Fruit fly (Drosophila melanogaster) whole organism, embryonic: ENCODE measurements around the gene dgt2.
A peak's percentile ranks its signal among the peaks of the same experiment; 100 is the strongest.

Experiments used
- B-H2 ChIP-seq: fragments of 200-800 bp; sonication (Bioruptor generic); optimal IDR thresholded peaks from 2 replicates; lab custom pipeline; 2018; ENCODE audit warnings: missing biosample characterization, mild to moderate bottlenecking, missing genetic modification characterization
- Blimp-1 ChIP-seq: fragments of 200-800 bp; sonication (Bioruptor generic); optimal IDR thresholded peaks from 3 replicates; lab custom pipeline; 2018; ENCODE audit warnings: missing biosample characterization, missing genetic modification characterization, mild to moderate bottlenecking, moderate library complexity, missing genetic modification reagents
- CG10274 ChIP-seq: fragments of 200-800 bp; sonication (Bioruptor generic); optimal IDR thresholded peaks from 3 replicates; lab custom pipeline; 2017; ENCODE audit warnings: missing biosample characterization, mild to moderate bottlenecking, missing genetic modification characterization
- CG10462 ChIP-seq: fragments of 200-800 bp; sonication (Bioruptor generic); optimal IDR thresholded peaks from 2 replicates; lab custom pipeline; 2016; ENCODE audit warnings: missing biosample characterization, missing genetic modification characterization
- CG11247 ChIP-seq: fragments of 200-800 bp; sonication (Bioruptor generic); IDR thresholded peaks from 2 replicates; pipeline ENCODE4 v1.3.6; 2022; ENCODE audit warnings: missing biosample characterization, missing genetic modification characterization
- CG12071 ChIP-seq: fragments of 200-800 bp; sonication (Bioruptor generic); optimal IDR thresholded peaks from 3 replicates; lab custom pipeline; 2018; ENCODE audit warnings: missing biosample characterization, mild to moderate bottlenecking, missing genetic modification characterization
- CG14667 ChIP-seq: fragments of 200-800 bp; sonication (Bioruptor generic); IDR thresholded peaks from 2 replicates; pipeline ENCODE4 v1.3.6; 2022; ENCODE audit warnings: missing biosample characterization, missing genetic modification characterization
- CG16815 ChIP-seq: fragments of 200-800 bp; sonication (Bioruptor generic); optimal IDR thresholded peaks from 3 replicates; lab custom pipeline; 2017; ENCODE audit warnings: missing biosample characterization, mild to moderate bottlenecking, missing genetic modification characterization
- CG17186 ChIP-seq: fragments of 200-800 bp; sonication (Bioruptor generic); optimal IDR thresholded peaks from 3 replicates; lab custom pipeline; 2017; ENCODE audit warnings: missing biosample characterization, missing genetic modification reagents, missing genetic modification characterization
- CG17829 ChIP-seq: fragments of 200-800 bp; optimal IDR thresholded peaks from 2 replicates; lab custom pipeline; 2019; ENCODE audit warnings: missing biosample characterization, mild to moderate bottlenecking, missing genetic modification characterization, moderate library complexity
- CG1792 ChIP-seq: fragments of 200-800 bp; sonication (Bioruptor generic); optimal IDR thresholded peaks from 2 replicates; lab custom pipeline; 2016; ENCODE audit warnings: missing biosample characterization, missing genetic modification characterization
- CG1832 ChIP-seq: fragments of 200-800 bp; sonication (Bioruptor generic); optimal IDR thresholded peaks from 2 replicates; lab custom pipeline; 2017; ENCODE audit warnings: missing biosample characterization, mild to moderate bottlenecking, missing genetic modification characterization, inconsistent platforms
- CG31441 ChIP-seq: fragments of 200-800 bp; sonication (Bioruptor generic); IDR thresholded peaks from 2 replicates; pipeline ENCODE4 v1.3.6; 2022; ENCODE audit warnings: missing biosample characterization, missing genetic modification characterization
- CG34422 ChIP-seq: fragments of 200-800 bp; sonication (Bioruptor generic); IDR thresholded peaks from 3 replicates; pipeline ENCODE4 v1.3.6; 2022; ENCODE audit warnings: missing biosample characterization, missing genetic modification characterization
- CG3838 ChIP-seq: fragments of 200-800 bp; sonication (Bioruptor generic); optimal IDR thresholded peaks from 3 replicates; lab custom pipeline; 2016; ENCODE audit warnings: missing biosample characterization, missing genetic modification characterization
- CG4730 ChIP-seq: fragments of 200-800 bp; sonication (Bioruptor generic); IDR thresholded peaks from 2 replicates; pipeline ENCODE4 v1.3.6; 2022; ENCODE audit warnings: missing biosample characterization, missing genetic modification characterization
- CG7357 ChIP-seq: fragments of 200-800 bp; sonication (Bioruptor generic); IDR thresholded peaks from 3 replicates; pipeline ENCODE4 v1.3.6; 2022; ENCODE audit warnings: missing biosample characterization, missing genetic modification characterization
- CG7987 ChIP-seq: fragments of 200-800 bp; sonication (Bioruptor generic); optimal IDR thresholded peaks from 2 replicates; lab custom pipeline; 2018; ENCODE audit warnings: missing biosample characterization, mild to moderate bottlenecking, missing genetic modification characterization, moderate library complexity
- CG8359 ChIP-seq: fragments of 200-800 bp; sonication (Bioruptor generic); optimal IDR thresholded peaks from 2 replicates; lab custom pipeline; 2017; ENCODE audit warnings: missing biosample characterization, mild to moderate bottlenecking, missing genetic modification characterization, borderline replicate concordance
- CG8765 ChIP-seq: fragments of 200-800 bp; sonication (Bioruptor generic); IDR thresholded peaks from 2 replicates; pipeline ENCODE4 v1.3.6; 2022; ENCODE audit warnings: missing biosample characterization, missing genetic modification characterization
- CG8944 ChIP-seq: fragments of 200-800 bp; sonication (Bioruptor generic); optimal IDR thresholded peaks from 3 replicates; lab custom pipeline; 2016; ENCODE audit warnings: missing biosample characterization, missing genetic modification characterization
- CG9932 ChIP-seq: fragments of 200-800 bp; sonication (Bioruptor generic); IDR thresholded peaks from 2 replicates; pipeline ENCODE4 v1.3.6; 2022; ENCODE audit warnings: missing biosample characterization, missing genetic modification characterization
- Chrac-16 ChIP-seq: fragments of 200-800 bp; sonication (Bioruptor generic); optimal IDR thresholded peaks from 3 replicates; lab custom pipeline; 2016; ENCODE audit warnings: missing biosample characterization, missing genetic modification characterization
- Dll ChIP-seq: fragments of 200-800 bp; sonication (Bioruptor generic); IDR thresholded peaks from 4 replicates; pipeline ENCODE4 v1.3.6; 2022; ENCODE audit warnings: missing biosample characterization, missing genetic modification characterization; ENCODE audit not compliant: partially characterized antibody
- Hmx ChIP-seq: fragments of 200-800 bp; sonication (Bioruptor generic); optimal IDR thresholded peaks from 2 replicates; lab custom pipeline; 2016; ENCODE audit warnings: missing biosample characterization, missing genetic modification characterization
- Mad ChIP-seq: fragments of 200-800 bp; sonication (Bioruptor generic); optimal IDR thresholded peaks from 2 replicates; lab custom pipeline; 2016; ENCODE audit warnings: missing biosample characterization, missing genetic modification characterization
- Max ChIP-seq: fragments of 200-800 bp; sonication (Bioruptor generic); optimal IDR thresholded peaks from 2 replicates; lab custom pipeline; 2016; ENCODE audit warnings: missing biosample characterization, mild to moderate bottlenecking, missing genetic modification characterization
- NFAT ChIP-seq: fragments of 200-800 bp; sonication (Bioruptor generic); IDR thresholded peaks from 2 replicates; pipeline ENCODE4 v1.3.6; 2022; ENCODE audit warnings: missing biosample characterization, missing genetic modification characterization
- Nf-YA ChIP-seq: fragments of 200-800 bp; sonication (Bioruptor generic); IDR thresholded peaks from 2 replicates; pipeline ENCODE4 v1.3.6; 2022; ENCODE audit warnings: missing biosample characterization, missing genetic modification characterization
- ap ChIP-seq: fragments of 200-800 bp; sonication (Bioruptor generic); IDR thresholded peaks from 2 replicates; pipeline ENCODE4 v1.3.6; 2022; ENCODE audit warnings: missing biosample characterization, missing genetic modification characterization
- ase ChIP-seq: fragments of 200-800 bp; sonication (Bioruptor generic); IDR thresholded peaks from 3 replicates; pipeline ENCODE4 v1.3.6; 2022; ENCODE audit warnings: missing biosample characterization, missing genetic modification characterization
- chif ChIP-seq, 2 experiments: fragments of 200-800 bp; sonication (Bioruptor generic); optimal IDR thresholded peaks; 3 replicates each; lab custom pipeline; 2016; ENCODE audit warnings: missing biosample characterization in 2 of 2, missing genetic modification characterization in 2 of 2
- eve ChIP-seq, 2 experiments: fragments of >200 bp; optimal IDR thresholded peaks; 2 replicates each; lab custom pipeline; 2017; ENCODE audit warnings: missing biosample characterization in 2 of 2, missing genetic modification characterization in 2 of 2
- exex ChIP-seq: fragments of 200-800 bp; sonication (Bioruptor generic); optimal IDR thresholded peaks from 4 replicates; lab custom pipeline; 2018; ENCODE audit warnings: missing biosample characterization, mild to moderate bottlenecking, missing genetic modification characterization, moderate library complexity
- gsb ChIP-seq: fragments of 200-800 bp; sonication (Bioruptor generic); IDR thresholded peaks from 2 replicates; pipeline ENCODE4 v1.3.6; 2022; ENCODE audit warnings: missing biosample characterization, missing genetic modification characterization
- gt ChIP-seq: fragments of 200-800 bp; sonication (Bioruptor generic); IDR thresholded peaks from 2 replicates; pipeline ENCODE4 v1.3.6; 2022; ENCODE audit warnings: missing biosample characterization, missing genetic modification characterization
- hb ChIP-seq: fragments of 200-800 bp; sonication (Bioruptor generic); IDR thresholded peaks from 3 replicates; pipeline ENCODE4 v1.3.6; 2022; ENCODE audit warnings: missing biosample characterization, missing genetic modification characterization; ENCODE audit not compliant: partially characterized antibody
- hbn ChIP-seq: fragments of 200-800 bp; sonication (Bioruptor generic); IDR thresholded peaks from 2 replicates; pipeline ENCODE4 v1.3.6; 2022; ENCODE audit warnings: missing biosample characterization, missing genetic modification characterization; ENCODE audit not compliant: partially characterized antibody
- jing ChIP-seq: fragments of 200-800 bp; sonication (Bioruptor generic); optimal IDR thresholded peaks from 2 replicates; lab custom pipeline; 2018; ENCODE audit warnings: missing biosample characterization, mild to moderate bottlenecking, missing genetic modification characterization
- kni ChIP-seq: fragments of 200-800 bp; sonication (Bioruptor generic); optimal IDR thresholded peaks from 3 replicates; lab custom pipeline; 2017; ENCODE audit warnings: mild to moderate bottlenecking, missing biosample characterization, missing genetic modification reagents, missing genetic modification characterization
- lilli ChIP-seq: fragments of 200-800 bp; sonication (Bioruptor generic); optimal IDR thresholded peaks from 3 replicates; lab custom pipeline; 2016; ENCODE audit warnings: missing biosample characterization, missing genetic modification characterization
- mirr ChIP-seq: fragments of 200-800 bp; sonication (Bioruptor generic); optimal IDR thresholded peaks from 3 replicates; lab custom pipeline; 2018; ENCODE audit warnings: missing biosample characterization, mild to moderate bottlenecking, missing genetic modification characterization
- nerfin-2 ChIP-seq: fragments of 200-800 bp; sonication (Bioruptor generic); IDR thresholded peaks from 2 replicates; pipeline ENCODE4 v1.3.6; 2022; ENCODE audit warnings: missing biosample characterization, missing genetic modification characterization; ENCODE audit not compliant: partially characterized antibody
- pfk ChIP-seq: fragments of 200-800 bp; sonication (Bioruptor generic); optimal IDR thresholded peaks from 2 replicates; lab custom pipeline; 2018; ENCODE audit warnings: missing biosample characterization, mild to moderate bottlenecking, missing genetic modification characterization, moderate library complexity
- row ChIP-seq: fragments of 200-800 bp; sonication (Bioruptor generic); IDR thresholded peaks from 3 replicates; pipeline ENCODE4 v1.3.6; 2022; ENCODE audit warnings: missing biosample characterization, missing genetic modification characterization
- tap ChIP-seq: fragments of 200-800 bp; optimal IDR thresholded peaks from 3 replicates; lab custom pipeline; 2019; ENCODE audit warnings: missing biosample characterization, mild to moderate bottlenecking, missing genetic modification characterization, moderate library complexity
- tio ChIP-seq: fragments of 200-800 bp; sonication (Bioruptor generic); optimal IDR thresholded peaks from 2 replicates; lab custom pipeline; 2017; ENCODE audit warnings: missing biosample characterization, missing genetic modification characterization, inconsistent platforms
- trh ChIP-seq: fragments of 200-800 bp; sonication (Bioruptor generic); optimal IDR thresholded peaks from 2 replicates; lab custom pipeline; 2016; ENCODE audit warnings: missing biosample characterization, missing genetic modification characterization
- vfl ChIP-seq: fragments of 200-800 bp; sonication (Bioruptor generic); optimal IDR thresholded peaks from 2 replicates; lab custom pipeline; 2016; ENCODE audit warnings: missing biosample characterization, missing genetic modification characterization

dgt2 gene

dm6 chr2L:12011682-12012655 is 22.2 kb downstream of the dgt2 start (continued):
- TF ChIP-seq CG14667 (GFP tag; lab: Robert Waterston, UW) (no peak), mirr (GFP tag; lab: Kevin White, UChicago) (peak; percentile 93), Chrac-16 (GFP tag; lab: Kevin White, UChicago) (peak; percentile 64), ase (no peak), Hmx (no peak), chif (GFP tag; optimal IDR thresholded peaks at IDR 0.05; lab: Kevin White, UChicago) (peak; percentile 49 to 61), CG17829 (peak; percentile 98), gt (GFP tag; lab: Robert Waterston, UW) (no peak), CG16815 (GFP tag; lab: Kevin White, UChicago) (peak; percentile 12), CG10274 (GFP tag; lab: Kevin White, UChicago) (peak; percentile 48), tio (no peak), CG12071 (GFP tag; lab: Kevin White, UChicago) (peak; percentile 75), row (GFP tag; lab: Robert Waterston, UW) (no peak), CG11247 (GFP tag; lab: Robert Waterston, UW) (no peak), CG8944 (peak; percentile 57), CG1792 (GFP tag; lab: Kevin White, UChicago) (peak; percentile 51), trh (GFP tag; lab: Kevin White, UChicago) (no peak), CG17186 (GFP tag; lab: Kevin White, UChicago) (peak; percentile 63), nerfin-2 (no peak), CG8765 (GFP tag; lab: Robert Waterston, UW) (no peak), Max (peak; percentile 34), eve (GFP tag; optimal IDR thresholded peaks at IDR 0.05; lab: Kevin White, UChicago) (no peak), CG4730 (GFP tag; lab: Robert Waterston, UW) (no peak), CG10462 (GFP tag; lab: Kevin White, UChicago) (no peak), jing (no peak), B-H2 (GFP tag; lab: Kevin White, UChicago) (peak; percentile 74), CG7357 (GFP tag; lab: Robert Waterston, UW) (peak; percentile 61; the same call in 2 of the 3 replicates), Blimp-1 (GFP tag; lab: Kevin White, UChicago) (peak; percentile 75), lilli (peak; percentile 86), hbn (no peak), kni (GFP tag; lab: Kevin White, UChicago) (peak; percentile 99), CG1832 (GFP tag; lab: Kevin White, UChicago) (peak; percentile 44), ap (GFP tag; lab: Robert Waterston, UW) (no peak), CG9932 (GFP tag; lab: Robert Waterston, UW) (no peak), pfk (GFP tag; lab: Kevin White, UChicago) (peak; percentile 95), CG31441 (no peak), Mad (peak; percentile 80), Nf-YA (no peak), NFAT (no peak), vfl (GFP tag; lab: Kevin White, UChicago) (peak; percentile 18), CG34422 (GFP tag; lab: Robert Waterston, UW) (no peak), CG7987 (peak; percentile 27), CG3838 (GFP tag; lab: Kevin White, UChicago) (peak; percentile 46), gsb (no peak), tap (tag; lab: Kevin White, UChicago) (peak; percentile 51), hb (GFP tag; lab: Robert Waterston, UW) (no peak), Dll (GFP tag; lab: Robert Waterston, UW) (no peak), CG8359 (GFP tag; lab: Kevin White, UChicago) (peak; percentile 35), exex (peak; percentile 85)
